Fruit fly (Drosophila melanogaster): ENCODE data around the gene chinmo.
A peak's percentile ranks its signal among the peaks of the same experiment; 100 is the strongest.

chinmo gene

DNA sequence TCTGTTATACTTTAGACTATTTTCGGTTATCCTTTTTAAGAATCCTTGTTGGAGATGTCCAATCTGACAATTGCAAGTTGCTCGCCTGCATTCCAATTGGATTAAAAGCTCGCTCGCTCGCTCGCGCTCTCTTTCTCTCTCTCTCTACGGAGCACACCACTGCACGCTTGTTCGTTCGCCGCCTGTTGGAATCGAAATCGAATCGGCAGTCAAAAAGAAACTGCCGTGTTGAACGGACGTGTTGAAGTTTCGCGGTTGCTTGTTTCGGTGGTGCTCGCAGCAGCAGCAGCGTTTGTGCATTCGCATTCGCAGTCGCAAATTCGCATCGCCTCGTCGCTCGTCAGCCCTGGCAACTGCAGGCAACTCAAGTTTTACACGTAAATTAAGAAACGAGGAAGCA is at the start of gene chinmo (continued):
- TF ChIP-seq CG1647 (GFP tag; optimal IDR thresholded peaks at IDR 0.05) (peak; percentile 9), D (optimal IDR thresholded peaks at IDR 0.05) (no peak), D (GFP tag; optimal IDR thresholded peaks at IDR 0.05) (no peak), aop (GFP tag; IDR thresholded peaks at IDR 0.05) (no peak), CG13296 (GFP tag; optimal IDR thresholded peaks at IDR 0.05) (peak; percentile 24), CTCF (GFP tag; optimal IDR thresholded peaks at IDR 0.05) (peak; percentile 21), mirr (GFP tag; optimal IDR thresholded peaks at IDR 0.05) (peak; percentile 21), zfh1 (GFP tag; IDR thresholded peaks at IDR 0.05) (peak; percentile 6; the same call in 1 of the 3 replicates), CG16779 (GFP tag; IDR thresholded peaks at IDR 0.05) (peak; percentile 68), CG30020 (tag; optimal IDR thresholded peaks at IDR 0.05) (no peak), Side (GFP tag; optimal IDR thresholded peaks at IDR 0.05) (no peak), Hr51 (GFP tag; optimal IDR thresholded peaks at IDR 0.05) (peak in 1 of 2 experiments; percentile 17), CG17802 (tag; optimal IDR thresholded peaks at IDR 0.05) (no peak), cad (GFP tag; optimal IDR thresholded peaks at IDR 0.05) (no peak), CG13287 (GFP tag; IDR thresholded peaks at IDR 0.05; ENCODE audit: partially characterized antibody) (peak; percentile 34; the same call in 1 of the 2 replicates), Nf-YA (GFP tag; IDR thresholded peaks at IDR 0.05) (0 out of 2 replicates have a peak, but pooled peaks have one; percentile 22), CG17186 (GFP tag; optimal IDR thresholded peaks at IDR 0.05) (no peak), gcm (GFP tag; optimal IDR thresholded peaks at IDR 0.05) (no peak), sr (GFP tag; IDR thresholded peaks at IDR 0.05) (peak; percentile 65; the same call in 1 of the 3 replicates), Abd-B (GFP tag; optimal IDR thresholded peaks at IDR 0.05) (no peak), Hmx (GFP tag; optimal IDR thresholded peaks at IDR 0.05) (no peak), CG8089 (GFP tag; optimal IDR thresholded peaks at IDR 0.05) (no peak), CG1792 (GFP tag; optimal IDR thresholded peaks at IDR 0.05) (no peak), CG34422 (GFP tag; IDR thresholded peaks at IDR 0.05) (peak; percentile 51; the same call in 1 of the 3 replicates), CG9797 (GFP tag; optimal IDR thresholded peaks at IDR 0.05) (no peak), CG14710 (tag; optimal IDR thresholded peaks at IDR 0.05) (no peak), Gsc (GFP tag; IDR thresholded peaks at IDR 0.05) (no peak), esg (GFP tag; conservative IDR thresholded peaks at IDR 0.05) (no peak), CG6175 (GFP tag; IDR thresholded peaks at IDR 0.05) (no peak), CG4328 (GFP tag; optimal IDR thresholded peaks at IDR 0.05) (no peak), ash1 (GFP tag; optimal IDR thresholded peaks at IDR 0.05) (peak; percentile 70), Dll (GFP tag; IDR thresholded peaks at IDR 0.05; ENCODE audit: partially characterized antibody) (0 out of 4 replicates have a peak, but pooled peaks have one; percentile 23), Oli (tag; optimal IDR thresholded peaks at IDR 0.05) (no peak), CG4854 (GFP tag; optimal IDR thresholded peaks at IDR 0.05) (no peak), luna (GFP tag; optimal IDR thresholded peaks at IDR 0.05) (no peak), D19B (GFP tag; optimal IDR thresholded peaks at IDR 0.05) (no peak), CG1832 (GFP tag; optimal IDR thresholded peaks at IDR 0.05) (peak; percentile 2), BtbVII (GFP tag; optimal IDR thresholded peaks at IDR 0.05) (peak; percentile 38), sd (tag; optimal IDR thresholded peaks at IDR 0.05) (peak; percentile 81), otp (GFP tag; IDR thresholded peaks at IDR 0.05) (peak; percentile 62; the same call in 1 of the 3 replicates), nerfin-1 (tag; optimal IDR thresholded peaks at IDR 0.05) (peak; percentile 79), CG30431 (GFP tag; optimal IDR thresholded peaks at IDR 0.05) (no peak), CG5953 (GFP tag; IDR thresholded peaks at IDR 0.05) (no peak), CG18764 (GFP tag; optimal IDR thresholded peaks at IDR 0.05) (no peak), CG7963 (GFP tag; IDR thresholded peaks at IDR 0.05; ENCODE audit: partially characterized antibody) (no peak), CG4730 (GFP tag; IDR thresholded peaks at IDR 0.05) (no peak), p53 (GFP tag; optimal IDR thresholded peaks at IDR 0.05) (no peak), tgo (GFP tag; IDR thresholded peaks at IDR 0.05) (no peak), CG4282 (GFP tag; optimal IDR thresholded peaks at IDR 0.05) (no peak), MBD-R2 (GFP tag; IDR thresholded peaks at IDR 0.05) (no peak), inv (GFP tag; IDR thresholded peaks at IDR 0.05; ENCODE audit: partially characterized antibody) (0 out of 2 replicates have a peak, but pooled peaks have one; percentile 26), CoRest (tag; optimal IDR thresholded peaks at IDR 0.05) (no peak)
